Worm (Caenorhabditis elegans): Measurements from ENCODE around the gene srh-139.

Gene srh-139

ce11 chrV:16522242-16522641 lies 38.5 kb downstream of the srh-139 start, which contains the start of gene srw-34:
srw-34 (minus strand) TSS chrV:16522342.
- no peak for TF ChIP-seq hpl-2 (GFP tag; optimal IDR thresholded peaks at IDR 0.05)
- no peak for TF ChIP-seq fkh-10 (GFP tag; optimal IDR thresholded peaks at IDR 0.05)
- TF ChIP-seq nhr-47 (tag; optimal IDR thresholded peaks at IDR 0.05), result no peak
- no peak for TF ChIP-seq fkh-8 (tag; optimal IDR thresholded peaks at IDR 0.05)
- TF ChIP-seq unc-30 (tag; optimal IDR thresholded peaks at IDR 0.05), result no peak
- no peak for TF ChIP-seq nhr-84 (tag; optimal IDR thresholded peaks at IDR 0.05)
- TF ChIP-seq hlh-4 (tag; optimal IDR thresholded peaks at IDR 0.05), result no peak
- TF ChIP-seq ceh-88 (GFP tag; IDR thresholded peaks at IDR 0.05), result no peak
- no peak for TF ChIP-seq grh-1 (GFP tag; IDR thresholded peaks at IDR 0.05)
- no peak for TF ChIP-seq mdl-1 (tag; optimal IDR thresholded peaks at IDR 0.05)
- TF ChIP-seq nhr-71 (tag; optimal IDR thresholded peaks at IDR 0.05), result no peak
- no peak for TF ChIP-seq egl-27 (tag; optimal IDR thresholded peaks at IDR 0.05)
- TF ChIP-seq C16A3.4 (tag; optimal IDR thresholded peaks at IDR 0.05), result no peak
- TF ChIP-seq snpc-4 (tag; optimal IDR thresholded peaks at IDR 0.05), result no peak
- no peak for TF ChIP-seq zag-1 (tag; optimal IDR thresholded peaks at IDR 0.05)

ce11 chrV:16526858-16527257 lies 43.1 kb downstream of the srh-139 start, which contains the start of gene F36D3.8:
F36D3.8 (plus strand) TSS chrV:16527158.
- no peak for TF ChIP-seq Y116A8C.19 (tag; optimal IDR thresholded peaks at IDR 0.05; ENCODE audit: borderline replicate concordance)
- no peak for TF ChIP-seq nhr-11 (tag; optimal IDR thresholded peaks at IDR 0.05)
- no peak for TF ChIP-seq efl-1 (optimal IDR thresholded peaks at IDR 0.05)
- peak in 1 of 2 experiments; percentile 85 for TF ChIP-seq efl-1 (GFP tag; optimal IDR thresholded peaks at IDR 0.05 in 1 of 2)

- TF ChIP-seq ceh-8 (GFP tag; optimal IDR thresholded peaks at IDR 0.05), result no peak
- TF ChIP-seq ces-1 (GFP tag; optimal IDR thresholded peaks at IDR 0.05), result no peak
- no peak for TF ChIP-seq ceh-90 (tag; optimal IDR thresholded peaks at IDR 0.05)
- no peak for TF ChIP-seq lir-3 (tag; optimal IDR thresholded peaks at IDR 0.05; ENCODE audit: poor library complexity)
- no peak for TF ChIP-seq sptf-1 (tag; optimal IDR thresholded peaks at IDR 0.05)
- no peak for TF ChIP-seq nhr-85 (tag)
- no peak for TF ChIP-seq xbp-1 (tag; optimal IDR thresholded peaks at IDR 0.05)
- TF ChIP-seq nhr-76 (tag; optimal IDR thresholded peaks at IDR 0.05), result no peak
- TF ChIP-seq nhr-12 (tag; optimal IDR thresholded peaks at IDR 0.05), result no peak
Measured at ce11 chrV:16527796-16528195, 44.0 kb downstream of the srh-139 start, which contains the start of gene F36D3.16. F36D3.16 (plus strand) TSS chrV:16528096.

- TF ChIP-seq ceh-90 (tag; optimal IDR thresholded peaks at IDR 0.05), result no peak
- TF ChIP-seq nhr-84 (tag; optimal IDR thresholded peaks at IDR 0.05), result no peak
- no peak for TF ChIP-seq snu-23 (GFP tag; optimal IDR thresholded peaks at IDR 0.05)
Measured at ce11 chrV:16534000-16534399, 50.2 kb downstream of the srh-139 start, which contains the start of gene cpr-2. cpr-2 (minus strand) TSS chrV:16534100.

Measured in whole organism, L1 larva.